Worm (Caenorhabditis elegans) whole organism, late embryonic: ENCODE data around the gene F42A9.3.

Experiments
- ahr-1 ChIP-seq: sonication (generic microtip); optimal IDR thresholded peaks from 2 replicates; lab custom pipeline; 2016; ENCODE audit warnings: missing genetic modification characterization, missing compliant biosample characterization
- fkh-10 ChIP-seq: fragments of 150-350 bp; optimal IDR thresholded peaks from 2 replicates; lab custom pipeline; 2014; ENCODE audit warnings: missing biosample characterization, missing genetic modification reagents, missing genetic modification characterization
- odd-2 ChIP-seq: sonication (generic microtip); optimal IDR thresholded peaks from 2 replicates; lab custom pipeline; 2017; ENCODE audit warnings: antibody characterized with exemption, mild to moderate bottlenecking, missing genetic modification characterization, missing compliant biosample characterization
- pqm-1 ChIP-seq: sonication (generic microtip); optimal IDR thresholded peaks from 2 replicates; lab custom pipeline; 2016; ENCODE audit warnings: missing genetic modification characterization, missing compliant biosample characterization
- rnt-1 ChIP-seq: sonication (generic microtip); optimal IDR thresholded peaks from 2 replicates; lab custom pipeline; 2016; ENCODE audit warnings: missing genetic modification characterization, missing compliant biosample characterization
- tbx-2 ChIP-seq: sonication (generic microtip); optimal IDR thresholded peaks from 2 replicates; lab custom pipeline; 2016; ENCODE audit warnings: missing genetic modification characterization, missing compliant biosample characterization

DNA sequence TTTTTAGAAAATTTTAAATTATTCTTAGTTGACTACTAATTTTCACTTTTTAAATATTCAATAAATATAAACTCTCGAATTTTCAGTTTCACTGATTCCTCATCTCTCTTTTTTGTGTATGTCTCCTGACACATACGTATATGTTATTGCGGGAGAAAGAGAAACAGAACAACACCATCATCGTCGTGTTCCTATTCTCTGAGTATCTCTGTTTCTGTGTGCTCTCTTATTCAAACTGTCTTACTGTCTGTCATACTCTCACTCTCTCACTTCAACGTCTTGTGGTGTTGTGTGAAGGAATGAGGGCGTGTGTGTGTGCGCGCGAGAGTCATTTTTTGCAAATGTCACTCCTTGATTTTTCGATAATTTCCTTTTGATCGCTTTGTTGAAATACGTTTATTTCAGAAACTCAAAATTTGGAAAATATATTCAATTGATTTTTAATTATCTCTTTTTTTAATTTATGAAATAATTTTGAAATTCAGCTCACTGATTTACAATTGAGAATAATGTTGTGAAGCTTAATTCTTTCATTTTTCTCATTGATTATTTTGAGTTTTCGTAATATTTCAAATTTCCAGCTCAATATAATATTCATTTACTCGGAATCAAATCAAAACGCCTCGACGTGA lies 3.2 kb downstream of the F42A9.3 start, which contains the start of gene lin-49:
- TF ChIP-seq tbx-2 (tag; lab: Kevin White, UChicago) (peak; percentile 53), ahr-1 (tag; lab: Kevin White, UChicago) (no peak), odd-2 (tag; lab: Kevin White, UChicago) (no peak), pqm-1 (tag; lab: Kevin White, UChicago) (no peak), fkh-10 (GFP tag; lab: Kevin White, UChicago) (no peak), rnt-1 (no peak)
